Worm (Caenorhabditis elegans) whole organism, young adult: Measurements from ENCODE around the gene Y105C5A.9.
"Not testable (repeated sequence)": the region's sequence is repeated elsewhere in the genome, so short reads cannot be mapped to it uniquely, and the experiment has no call there.

Source experiments
- B0019.2 ChIP-seq: fragments of 200-800 bp; sonication (Bioruptor generic); conservative IDR thresholded peaks from 2 replicates; pipeline ENCODE4 v1.3.6; 2022; ENCODE audit warnings: missing genetic modification reagents, missing genetic modification characterization, missing compliant biosample characterization
- B0261.1 ChIP-seq: sonication (generic microtip); optimal IDR thresholded peaks from 2 replicates; lab custom pipeline; 2016; ENCODE audit warnings: mild to moderate bottlenecking, missing genetic modification characterization, moderate library complexity, missing compliant biosample characterization
- C06A6.2 ChIP-seq: fragments of 200-800 bp; sonication (Bioruptor generic); conservative IDR thresholded peaks from 2 replicates; pipeline ENCODE4 v1.3.6; 2022; ENCODE audit warnings: missing genetic modification characterization, missing compliant biosample characterization
- C17E4.6 ChIP-seq: fragments of 200-800 bp; sonication (Bioruptor generic); IDR thresholded peaks from 2 replicates; pipeline ENCODE4 v1.3.6; 2022; ENCODE audit warnings: missing genetic modification reagents, missing genetic modification characterization, missing compliant biosample characterization
- D2030.7 ChIP-seq: fragments of 200-800 bp; sonication (Bioruptor generic); IDR thresholded peaks from 2 replicates; pipeline ENCODE4 v1.3.6; 2022; ENCODE audit warnings: missing genetic modification reagents, missing genetic modification characterization, missing compliant biosample characterization
- F33H1.4 ChIP-seq: fragments of 200-800 bp; sonication (Bioruptor generic); IDR thresholded peaks from 2 replicates; pipeline ENCODE4 v1.3.6; 2022; ENCODE audit warnings: missing genetic modification reagents, missing genetic modification characterization, missing compliant biosample characterization
- F37B4.10 ChIP-seq: fragments of 200-800 bp; sonication (Bioruptor generic); IDR thresholded peaks from 2 replicates; pipeline ENCODE4 v1.3.6; 2022; ENCODE audit warnings: missing genetic modification characterization, missing compliant biosample characterization
- F39B2.1 ChIP-seq: fragments of 200-800 bp; sonication (Bioruptor generic); IDR thresholded peaks from 2 replicates; pipeline ENCODE4 v1.3.6; 2022; ENCODE audit warnings: missing genetic modification reagents, missing genetic modification characterization, missing compliant biosample characterization
- F49E8.2 ChIP-seq: sonication (generic microtip); optimal IDR thresholded peaks from 3 replicates; lab custom pipeline; 2017; ENCODE audit warnings: missing genetic modification characterization, mild to moderate bottlenecking, missing compliant biosample characterization, antibody characterized with exemption, moderate library complexity; ENCODE audit not compliant: insufficient read depth
- F52B5.7 ChIP-seq: sonication (generic microtip); optimal IDR thresholded peaks from 2 replicates; lab custom pipeline; 2016; ENCODE audit warnings: mild to moderate bottlenecking, missing genetic modification characterization, missing compliant biosample characterization
- K12H6.12 ChIP-seq: fragments of 200-800 bp; sonication (Bioruptor generic); optimal IDR thresholded peaks from 2 replicates; lab custom pipeline; 2018; ENCODE audit warnings: mild to moderate bottlenecking, missing genetic modification characterization, missing compliant biosample characterization
- T26A5.8 ChIP-seq: sonication (generic microtip); optimal IDR thresholded peaks from 2 replicates; lab custom pipeline; 2016; ENCODE audit warnings: missing genetic modification characterization, missing compliant biosample characterization
- Y53G8AR.9 ChIP-seq: fragments of 200-800 bp; sonication (Bioruptor generic); conservative IDR thresholded peaks from 2 replicates; pipeline ENCODE4 v1.3.6; 2022; ENCODE audit warnings: missing genetic modification reagents, missing genetic modification characterization, missing compliant biosample characterization
- Y56A3A.18 ChIP-seq: fragments of 200-800 bp; sonication (Bioruptor generic); IDR thresholded peaks from 2 replicates; pipeline ENCODE4 v1.3.6; 2022; ENCODE audit warnings: missing genetic modification reagents, missing genetic modification characterization, missing compliant biosample characterization
- Y79H2A.3 ChIP-seq: fragments of 200-800 bp; sonication (Bioruptor generic); conservative IDR thresholded peaks from 2 replicates; pipeline ENCODE4 v1.3.6; 2022; ENCODE audit warnings: missing genetic modification reagents, missing genetic modification characterization, missing compliant biosample characterization
- ama-1 ChIP-seq, 3 experiments: fragments of 150-350 bp in 1 of 3; sonication (generic microtip) in 2 of 3; optimal IDR thresholded peaks; 2 replicates each; lab custom pipeline; 2014 to 2018; ENCODE audit warnings: missing biosample characterization in 2 of 3, missing genetic modification characterization in 2 of 3, missing genetic modification reagents in 2 of 3
- aptf-3 ChIP-seq: fragments of 200-800 bp; sonication (Bioruptor generic); IDR thresholded peaks from 2 replicates; pipeline ENCODE4 v1.3.6; 2022; ENCODE audit warnings: missing genetic modification characterization, missing compliant biosample characterization
- atf-7 ChIP-seq: sonication (generic microtip); optimal IDR thresholded peaks from 2 replicates; lab custom pipeline; 2017; ENCODE audit warnings: mild to moderate bottlenecking, missing genetic modification characterization, missing compliant biosample characterization
- bed-1 ChIP-seq: fragments of 200-800 bp; sonication (Bioruptor generic); IDR thresholded peaks from 2 replicates; pipeline ENCODE4 v1.3.6; 2022; ENCODE audit warnings: missing genetic modification reagents, missing genetic modification characterization, missing compliant biosample characterization
- ceh-100 ChIP-seq: fragments of 200-800 bp; sonication (Bioruptor generic); IDR thresholded peaks from 2 replicates; pipeline ENCODE4 v1.3.6; 2022; ENCODE audit warnings: missing genetic modification reagents, missing genetic modification characterization, missing compliant biosample characterization
- chd-7 ChIP-seq: sonication (generic microtip); optimal IDR thresholded peaks from 2 replicates; lab custom pipeline; 2016; ENCODE audit warnings: mild to moderate bottlenecking, missing genetic modification characterization, moderate library complexity, missing compliant biosample characterization
- dox-1 ChIP-seq: fragments of 200-800 bp; sonication (Bioruptor generic); IDR thresholded peaks from 2 replicates; pipeline ENCODE4 v1.3.6; 2022; ENCODE audit warnings: missing genetic modification reagents, missing genetic modification characterization, missing compliant biosample characterization
- egl-18 ChIP-seq: fragments of 200-800 bp; sonication (Bioruptor generic); IDR thresholded peaks from 2 replicates; pipeline ENCODE4 v1.3.6; 2022; ENCODE audit warnings: missing genetic modification reagents, missing genetic modification characterization, missing compliant biosample characterization
- egl-44 ChIP-seq: fragments of 200-800 bp; sonication (Bioruptor generic); IDR thresholded peaks from 2 replicates; pipeline ENCODE4 v1.3.6; 2022; ENCODE audit warnings: missing genetic modification reagents, missing genetic modification characterization, missing compliant biosample characterization
- let-526 ChIP-seq: fragments of 200-800 bp; sonication (Bioruptor generic); IDR thresholded peaks from 2 replicates; pipeline ENCODE4 v1.3.6; 2022; ENCODE audit warnings: missing genetic modification reagents, missing genetic modification characterization, missing compliant biosample characterization
- let-607 ChIP-seq, 2 experiments: fragments of 200-800 bp in 1 of 2; sonication (Bioruptor generic) in 1 of 2; sonication (generic microtip) in 1 of 2; optimal IDR thresholded peaks; 2 replicates each; lab custom pipeline; 2016 to 2018; ENCODE audit warnings: mild to moderate bottlenecking in 2 of 2, missing compliant biosample characterization in 2 of 2, missing genetic modification characterization in 2 of 2, moderate library complexity in 2 of 2, missing genotype in 1 of 2
- lin-40 ChIP-seq: sonication (generic microtip); optimal IDR thresholded peaks from 2 replicates; lab custom pipeline; 2016; ENCODE audit warnings: missing genetic modification characterization, mild to moderate bottlenecking, missing compliant biosample characterization, missing genotype, missing genetic modification reagents
- lsy-27 ChIP-seq: sonication (generic microtip); optimal IDR thresholded peaks from 2 replicates; lab custom pipeline; 2017; ENCODE audit warnings: missing genetic modification characterization, mild to moderate bottlenecking, missing compliant biosample characterization, antibody characterized with exemption, missing genotype, borderline replicate concordance; ENCODE audit not compliant: insufficient read depth
- nhr-80 ChIP-seq: sonication (generic microtip); optimal IDR thresholded peaks from 2 replicates; lab custom pipeline; 2016; ENCODE audit warnings: missing genetic modification characterization, missing compliant biosample characterization
- nhr-90 ChIP-seq: sonication (generic microtip); optimal IDR thresholded peaks from 2 replicates; lab custom pipeline; 2016; ENCODE audit warnings: missing genotype, mild to moderate bottlenecking, missing genetic modification characterization, missing compliant biosample characterization
- pbrm-1 ChIP-seq: fragments of 200-800 bp; sonication (Bioruptor generic); IDR thresholded peaks from 2 replicates; pipeline ENCODE4 v1.3.6; 2022; ENCODE audit warnings: missing genetic modification reagents, missing genetic modification characterization, missing compliant biosample characterization
- pha-4 ChIP-seq: fragments of 150-350 bp; sonication (generic microtip); optimal IDR thresholded peaks from 2 replicates; lab custom pipeline; 2014; ENCODE audit warnings: missing biosample characterization, missing genetic modification reagents, missing genetic modification characterization
- sea-2 ChIP-seq: fragments of 200-800 bp; sonication (Bioruptor generic); IDR thresholded peaks from 2 replicates; pipeline ENCODE4 v1.3.6; 2022; ENCODE audit warnings: missing genetic modification characterization, missing compliant biosample characterization
- snpc-3.4 ChIP-seq: sonication (generic microtip); optimal IDR thresholded peaks from 2 replicates; lab custom pipeline; 2017; ENCODE audit warnings: missing genetic modification characterization, mild to moderate bottlenecking, missing compliant biosample characterization, antibody characterized with exemption, moderate library complexity, missing genotype, missing genetic modification reagents
- sptf-2 ChIP-seq: fragments of 200-800 bp; sonication (Bioruptor generic); optimal IDR thresholded peaks from 2 replicates; lab custom pipeline; 2018; ENCODE audit warnings: mild to moderate bottlenecking, missing genetic modification characterization, missing compliant biosample characterization
- ztf-22 ChIP-seq: fragments of 200-800 bp; sonication (Bioruptor generic); optimal IDR thresholded peaks from 2 replicates; lab custom pipeline; 2018; ENCODE audit warnings: mild to moderate bottlenecking, missing genetic modification characterization, moderate library complexity, missing compliant biosample characterization
- ztf-26 ChIP-seq: sonication (generic microtip); optimal IDR thresholded peaks from 2 replicates; lab custom pipeline; 2017; ENCODE audit warnings: missing genetic modification characterization, missing compliant biosample characterization
- ztf-28 ChIP-seq: fragments of 200-800 bp; sonication (Bioruptor generic); IDR thresholded peaks from 2 replicates; pipeline ENCODE4 v1.3.6; 2022; ENCODE audit warnings: missing genetic modification reagents, missing genetic modification characterization, missing compliant biosample characterization
- ztf-3 ChIP-seq: fragments of 200-800 bp; sonication (Bioruptor generic); optimal IDR thresholded peaks from 2 replicates; lab custom pipeline; 2018; ENCODE audit warnings: mild to moderate bottlenecking, missing genetic modification characterization, missing compliant biosample characterization
- ztf-6 ChIP-seq: fragments of 200-800 bp; sonication (Bioruptor generic); IDR thresholded peaks from 2 replicates; pipeline ENCODE4 v1.3.6; 2022; ENCODE audit warnings: missing genetic modification reagents, missing genetic modification characterization, missing compliant biosample characterization

Gene Y105C5A.9

ce11 chrIV:15631217-15631616 lies at the start of gene Y105C5A.9:
TSS of gene Y105C5A.9 (plus strand) at chrIV:15631517.
- no peak for TF ChIP-seq lin-40 (tag; lab: Kevin White, UChicago)
- no peak for TF ChIP-seq Y53G8AR.9 (GFP tag; lab: Robert Waterston, UW)
- no peak for TF ChIP-seq sea-2 (GFP tag; lab: Robert Waterston, UW)
- TF ChIP-seq C17E4.6 (GFP tag; lab: Robert Waterston, UW), result no peak
- no peak for TF ChIP-seq D2030.7
- no peak for TF ChIP-seq ztf-26 (tag; lab: Kevin White, UChicago)
- TF ChIP-seq B0019.2, result no peak
- no peak for TF ChIP-seq F39B2.1
- TF ChIP-seq nhr-80, result no peak

ce11 chrIV:15583620-15584019 lies 47.7 kb upstream of the Y105C5A.9 start, which contains the start of gene Y105C5A.508:
TSS of gene Y105C5A.508 (plus strand) at chrIV:15583920.
- TF ChIP-seq ztf-22 (GFP tag; lab: Kevin White, UChicago), result no peak
- no peak for TF ChIP-seq let-526 (GFP tag; lab: Robert Waterston, UW)
- TF ChIP-seq ama-1 (optimal IDR thresholded peaks at IDR 0.05; lab: Kevin White, UChicago), result no peak
- no peak for TF ChIP-seq ama-1 (GFP tag; optimal IDR thresholded peaks at IDR 0.05; lab: Kevin White, UChicago)
- no peak for TF ChIP-seq F33H1.4 (GFP tag; lab: Robert Waterston, UW)
- TF ChIP-seq pha-4 (tag; lab: Kevin White, UChicago), result no peak
- TF ChIP-seq sptf-2 (GFP tag; lab: Kevin White, UChicago), result no peak

- TF ChIP-seq aptf-3 (GFP tag; lab: Robert Waterston, UW) (no peak), pbrm-1 (GFP tag; lab: Robert Waterston, UW) (no peak), atf-7 (tag; lab: Kevin White, UChicago) (no peak), F49E8.2 (tag; lab: Kevin White, UChicago) (no peak), Y53G8AR.9 (GFP tag; lab: Robert Waterston, UW) (no peak), egl-18 (no peak), ztf-3 (no peak), C17E4.6 (GFP tag; lab: Robert Waterston, UW) (no peak)
- TF ChIP-seq, all 124 proteins: peak for 0
Observed at ce11 chrIV:15588879-15589278, 42.4 kb upstream of the Y105C5A.9 start.

- not testable (repeated sequence) for TF ChIP-seq egl-44 (GFP tag; lab: Robert Waterston, UW); F52B5.7; lin-40 (tag; lab: Kevin White, UChicago)
Observed at ce11 chrIV:15590397-15590796, 40.9 kb upstream of the Y105C5A.9 start, which contains the start of gene abu-5. TSS of gene abu-5 (plus strand) at chrIV:15590697.

ce11 chrIV:15591975-15592374 lies 39.3 kb upstream of the Y105C5A.9 start:
- TF ChIP-seq chd-7 (tag; lab: Kevin White, UChicago) (no peak), ztf-28 (GFP tag; lab: Robert Waterston, UW) (no peak), nhr-90 (tag; lab: Kevin White, UChicago) (no peak), ceh-100 (GFP tag; lab: Robert Waterston, UW) (no peak), C06A6.2 (GFP tag; lab: Robert Waterston, UW) (no peak), B0261.1 (tag; lab: Kevin White, UChicago) (no peak), ztf-6 (GFP tag; lab: Robert Waterston, UW) (no peak), T26A5.8 (no peak), K12H6.12 (tag; lab: Kevin White, UChicago) (no peak), ztf-26 (tag; lab: Kevin White, UChicago) (no peak), lsy-27 (tag; lab: Kevin White, UChicago) (no peak), F37B4.10 (GFP tag; lab: Robert Waterston, UW) (no peak), pha-4 (tag; lab: Kevin White, UChicago) (no peak), bed-1 (no peak), dox-1 (GFP tag; lab: Robert Waterston, UW) (no peak), Y79H2A.3 (GFP tag; lab: Robert Waterston, UW) (no peak), snpc-3.4 (no peak), Y56A3A.18 (no peak), ztf-22 (GFP tag; lab: Kevin White, UChicago) (no peak), let-607 (tag; optimal IDR thresholded peaks at IDR 0.05; lab: Kevin White, UChicago) (no peak)
